Fruit fly (Drosophila melanogaster) whole organism, embryonic: ENCODE measurements around the gene CG13043.

ENCODE experiments used
- ATbp ChIP-seq: fragments of 200-800 bp; sonication (Bioruptor generic); optimal IDR thresholded peaks from 2 replicates; lab custom pipeline; 2017; ENCODE audit warnings: missing biosample characterization, mild to moderate bottlenecking, missing genetic modification characterization, missing genetic modification reagents
- Abd-B ChIP-seq: fragments of 200-800 bp; sonication (Bioruptor generic); optimal IDR thresholded peaks from 2 replicates; lab custom pipeline; 2018; ENCODE audit warnings: missing biosample characterization, mild to moderate bottlenecking, missing genetic modification characterization, moderate library complexity
- Blimp-1 ChIP-seq: fragments of 200-800 bp; sonication (Bioruptor generic); optimal IDR thresholded peaks from 3 replicates; lab custom pipeline; 2018; ENCODE audit warnings: missing biosample characterization, missing genetic modification characterization, mild to moderate bottlenecking, moderate library complexity, missing genetic modification reagents
- CG11093 ChIP-seq: fragments of 200-800 bp; sonication (Bioruptor generic); IDR thresholded peaks from 3 replicates; pipeline ENCODE4 v1.3.6; 2022; ENCODE audit warnings: missing biosample characterization, missing genetic modification characterization
- CG12744 ChIP-seq: fragments of 200-800 bp; sonication (Bioruptor generic); optimal IDR thresholded peaks from 2 replicates; lab custom pipeline; 2016; ENCODE audit warnings: missing biosample characterization, missing genetic modification characterization
- CG13287 ChIP-seq: fragments of 200-800 bp; sonication (Bioruptor generic); IDR thresholded peaks from 2 replicates; pipeline ENCODE4 v1.3.6; 2022; ENCODE audit warnings: missing biosample characterization, missing genetic modification characterization; ENCODE audit not compliant: partially characterized antibody
- CG14441 ChIP-seq: fragments of 200-800 bp; sonication (Bioruptor generic); IDR thresholded peaks from 2 replicates; pipeline ENCODE4 v1.3.6; 2022; ENCODE audit warnings: missing biosample characterization, missing genetic modification characterization
- CG1602 ChIP-seq: fragments of 200-800 bp; sonication (Bioruptor generic); optimal IDR thresholded peaks from 3 replicates; lab custom pipeline; 2016; ENCODE audit warnings: missing biosample characterization, missing genetic modification characterization
- CG18476 ChIP-seq: fragments of 200-800 bp; sonication (Bioruptor generic); optimal IDR thresholded peaks from 2 replicates; lab custom pipeline; 2016; ENCODE audit warnings: missing biosample characterization, mild to moderate bottlenecking, missing genetic modification characterization
- CG2116 ChIP-seq: fragments of 200-800 bp; sonication (Bioruptor generic); optimal IDR thresholded peaks from 3 replicates; lab custom pipeline; 2018; ENCODE audit warnings: missing biosample characterization, mild to moderate bottlenecking, missing genetic modification characterization
- CG2129 ChIP-seq: fragments of 200-800 bp; sonication (Bioruptor generic); IDR thresholded peaks from 2 replicates; pipeline ENCODE4 v1.3.6; 2022; ENCODE audit warnings: missing biosample characterization, missing genetic modification characterization; ENCODE audit not compliant: partially characterized antibody
- CG31224 ChIP-seq: fragments of 200-800 bp; sonication (Bioruptor generic); IDR thresholded peaks from 2 replicates; pipeline ENCODE4 v1.3.6; 2022; ENCODE audit warnings: missing biosample characterization, missing genetic modification characterization
- CG34422 ChIP-seq: fragments of 200-800 bp; sonication (Bioruptor generic); IDR thresholded peaks from 3 replicates; pipeline ENCODE4 v1.3.6; 2022; ENCODE audit warnings: missing biosample characterization, missing genetic modification characterization
- CG42726 ChIP-seq: fragments of 200-800 bp; sonication (Bioruptor generic); IDR thresholded peaks from 2 replicates; pipeline ENCODE4 v1.3.6; 2022; ENCODE audit warnings: missing biosample characterization, missing genetic modification characterization; ENCODE audit not compliant: partially characterized antibody
- CG6765 ChIP-seq: fragments of 200-800 bp; sonication (Bioruptor generic); optimal IDR thresholded peaks from 3 replicates; lab custom pipeline; 2017; ENCODE audit warnings: missing biosample characterization, mild to moderate bottlenecking, missing genetic modification characterization
- CG9727 ChIP-seq: fragments of 200-800 bp; sonication (Bioruptor generic); optimal IDR thresholded peaks from 3 replicates; lab custom pipeline; 2017; ENCODE audit warnings: missing biosample characterization, mild to moderate bottlenecking, missing genetic modification characterization
- CG9797 ChIP-seq: fragments of 200-800 bp; sonication (Bioruptor generic); optimal IDR thresholded peaks from 3 replicates; lab custom pipeline; 2018; ENCODE audit warnings: missing biosample characterization, mild to moderate bottlenecking, missing genetic modification characterization
- CTCF ChIP-seq: fragments of 200-800 bp; sonication (Bioruptor generic); optimal IDR thresholded peaks from 2 replicates; lab custom pipeline; 2017; ENCODE audit warnings: missing biosample characterization, mild to moderate bottlenecking, missing genetic modification characterization, moderate library complexity
- Fer2 ChIP-seq: fragments of 200-800 bp; sonication (Bioruptor generic); optimal IDR thresholded peaks from 2 replicates; lab custom pipeline; 2018; ENCODE audit warnings: missing biosample characterization, mild to moderate bottlenecking, missing genetic modification characterization, moderate library complexity
- HLH54F ChIP-seq: fragments of 200-800 bp; sonication (Bioruptor generic); optimal IDR thresholded peaks from 3 replicates; lab custom pipeline; 2016; ENCODE audit warnings: missing biosample characterization, missing genetic modification characterization
- Hr51 ChIP-seq, 2 experiments: fragments of 200-800 bp; sonication (Bioruptor generic); optimal IDR thresholded peaks; 2 replicates in 1 of 2; 3 replicates in 1 of 2; lab custom pipeline; 2016 to 2018; ENCODE audit warnings: missing biosample characterization in 2 of 2, missing genetic modification characterization in 2 of 2, mild to moderate bottlenecking in 1 of 2, moderate library complexity in 1 of 2
- Lpt ChIP-seq: fragments of >200 bp; optimal IDR thresholded peaks from 2 replicates; lab custom pipeline; 2018; ENCODE audit warnings: missing biosample characterization, missing genetic modification characterization
- Opbp ChIP-seq: fragments of 200-800 bp; sonication (Bioruptor generic); IDR thresholded peaks from 3 replicates; pipeline ENCODE4 v1.3.6; 2022; ENCODE audit warnings: missing biosample characterization, missing genetic modification characterization; ENCODE audit not compliant: partially characterized antibody
- Vsx1 ChIP-seq: fragments of 200-800 bp; sonication (Bioruptor generic); optimal IDR thresholded peaks from 2 replicates; lab custom pipeline; 2017; ENCODE audit warnings: missing biosample characterization, mild to moderate bottlenecking, missing genetic modification characterization, missing genetic modification reagents
- Xbp1 ChIP-seq: fragments of 200-800 bp; sonication (Bioruptor generic); optimal IDR thresholded peaks from 3 replicates; lab custom pipeline; 2016; ENCODE audit warnings: missing biosample characterization, mild to moderate bottlenecking, missing genetic modification characterization
- cwo ChIP-seq: fragments of 200-800 bp; sonication (Bioruptor generic); optimal IDR thresholded peaks from 3 replicates; lab custom pipeline; 2017; ENCODE audit warnings: missing biosample characterization, missing genetic modification characterization, mild to moderate bottlenecking, moderate library complexity, missing genetic modification reagents
- dpn ChIP-seq, 2 experiments: fragments of 200-800 bp; sonication (Bioruptor generic); optimal IDR thresholded peaks; 3 replicates each; lab custom pipeline; 2016; ENCODE audit warnings: missing biosample characterization in 2 of 2, missing genetic modification characterization in 2 of 2
- en ChIP-seq: fragments of 200-800 bp; sonication (Bioruptor generic); optimal IDR thresholded peaks from 2 replicates; lab custom pipeline; 2016; ENCODE audit warnings: missing biosample characterization, missing genetic modification characterization
- grn ChIP-seq: fragments of 200-800 bp; sonication (Bioruptor generic); optimal IDR thresholded peaks from 3 replicates; lab custom pipeline; 2017; ENCODE audit warnings: missing biosample characterization, missing genetic modification characterization
- hb ChIP-seq: fragments of 200-800 bp; sonication (Bioruptor generic); IDR thresholded peaks from 3 replicates; pipeline ENCODE4 v1.3.6; 2022; ENCODE audit warnings: missing biosample characterization, missing genetic modification characterization; ENCODE audit not compliant: partially characterized antibody
- hth ChIP-seq: fragments of >200 bp; optimal IDR thresholded peaks from 2 replicates; lab custom pipeline; 2017; ENCODE audit warnings: inconsistent platforms
- inv ChIP-seq: fragments of 200-800 bp; sonication (Bioruptor generic); IDR thresholded peaks from 2 replicates; pipeline ENCODE4 v1.3.6; 2022; ENCODE audit warnings: missing biosample characterization, missing genetic modification characterization; ENCODE audit not compliant: partially characterized antibody
- knrl ChIP-seq: fragments of 200-800 bp; sonication (Bioruptor generic); IDR thresholded peaks from 3 replicates; pipeline ENCODE4 v1.3.6; 2022; ENCODE audit warnings: missing biosample characterization, missing genetic modification characterization; ENCODE audit not compliant: partially characterized antibody
- luna ChIP-seq: fragments of 200-800 bp; sonication (Bioruptor generic); optimal IDR thresholded peaks from 2 replicates; lab custom pipeline; 2016; ENCODE audit warnings: missing biosample characterization, missing genetic modification characterization
- row ChIP-seq: fragments of 200-800 bp; sonication (Bioruptor generic); IDR thresholded peaks from 3 replicates; pipeline ENCODE4 v1.3.6; 2022; ENCODE audit warnings: missing biosample characterization, missing genetic modification characterization
- tgo ChIP-seq: fragments of 200-800 bp; sonication (Bioruptor generic); IDR thresholded peaks from 3 replicates; pipeline ENCODE4 v1.3.6; 2022; ENCODE audit warnings: missing biosample characterization, missing genetic modification characterization
- tna ChIP-seq: fragments of 200-800 bp; sonication (Bioruptor generic); IDR thresholded peaks from 2 replicates; pipeline ENCODE4 v1.3.6; 2022; ENCODE audit warnings: missing biosample characterization, missing genetic modification characterization; ENCODE audit not compliant: partially characterized antibody
- unpg ChIP-seq: fragments of 200-800 bp; sonication (Bioruptor generic); optimal IDR thresholded peaks from 3 replicates; lab custom pipeline; 2018; ENCODE audit warnings: missing biosample characterization, mild to moderate bottlenecking, missing genetic modification characterization, moderate library complexity
- z ChIP-seq: fragments of 200-800 bp; sonication (Bioruptor generic); IDR thresholded peaks from 3 replicates; pipeline ENCODE4 v1.3.6; 2022; ENCODE audit warnings: missing biosample characterization, missing genetic modification characterization

CG13043 gene

dm6 chr3L:16303078-16303477 lies 2.6 kb downstream of the CG13043 start, which contains the start of gene CG13044:
Gene CG13044, minus strand, starts transcription at chr3L:16303178.
- TF ChIP-seq Blimp-1 (GFP tag; lab: Kevin White, UChicago) (peak; percentile 16), CG6765 (GFP tag; lab: Kevin White, UChicago) (no peak)

dm6 chr3L:16301153-16301552 lies 4.5 kb downstream of the CG13043 start, which contains the start of gene CG4982:
Gene CG4982, plus strand, starts transcription at chr3L:16301453.
- no peak for TF ChIP-seq CG12744 (GFP tag; lab: Kevin White, UChicago)
- TF ChIP-seq cwo = no peak
- TF ChIP-seq CG31224 = no peak
- no peak for TF ChIP-seq Hr51 (GFP tag; optimal IDR thresholded peaks at IDR 0.05; lab: Kevin White, UChicago)
- no peak for TF ChIP-seq tgo (GFP tag; lab: Robert Waterston, UW)
- TF ChIP-seq CG14441 (GFP tag; lab: Robert Waterston, UW) = no peak
- TF ChIP-seq Fer2 (tag; lab: Kevin White, UChicago) = no peak
- no peak for TF ChIP-seq row (GFP tag; lab: Robert Waterston, UW)
- TF ChIP-seq CG11093 = no peak
- TF ChIP-seq CG9797 (GFP tag; lab: Kevin White, UChicago) = no peak
- TF ChIP-seq tna (GFP tag; lab: Robert Waterston, UW) = no peak
- no peak for TF ChIP-seq hb
- no peak for TF ChIP-seq inv
- TF ChIP-seq CG34422 (GFP tag; lab: Robert Waterston, UW) = no peak
- TF ChIP-seq en (GFP tag; lab: Kevin White, UChicago) = no peak
- TF ChIP-seq CG9727 (GFP tag; lab: Kevin White, UChicago) = no peak
- no peak for TF ChIP-seq HLH54F
- TF ChIP-seq Xbp1 (GFP tag; lab: Kevin White, UChicago) = no peak
- TF ChIP-seq, all 482 proteins: peak for 0

dm6 chr3L:16295447-16295846 lies 10.2 kb downstream of the CG13043 start, which contains the start of gene CG4962:
Gene CG4962, minus strand, starts transcription at chr3L:16295547.
- TF ChIP-seq unpg (GFP tag; lab: Kevin White, UChicago) (no peak), CG18476 (no peak)

- TF ChIP-seq CG1602 (GFP tag; lab: Kevin White, UChicago) (no peak), grn (GFP tag; lab: Kevin White, UChicago) (no peak), Vsx1 (GFP tag; lab: Kevin White, UChicago) (peak; percentile 49), ATbp (GFP tag; lab: Kevin White, UChicago) (no peak), knrl (GFP tag; lab: Robert Waterston, UW) (no peak), z (GFP tag; lab: Robert Waterston, UW) (0 out of 3 replicates have a peak, but pooled peaks have one; percentile 17), dpn (GFP tag; optimal IDR thresholded peaks at IDR 0.05; lab: Kevin White, UChicago) (no peak), CG2116 (GFP tag; lab: Kevin White, UChicago) (no peak), CTCF (GFP tag; lab: Kevin White, UChicago) (no peak), CG13287 (peak; percentile 10; the same call in 1 of the 2 replicates), luna (GFP tag; lab: Kevin White, UChicago) (no peak), Lpt (GFP tag; lab: Kevin White, UChicago) (no peak), Abd-B (GFP tag; lab: Kevin White, UChicago) (peak; percentile 11), CG2129 (GFP tag; lab: Robert Waterston, UW) (no peak), Opbp (GFP tag; lab: Robert Waterston, UW) (no peak), hth (lab: Kevin White, UChicago) (no peak), CG42726 (GFP tag; lab: Robert Waterston, UW) (0 out of 2 replicates have a peak, but pooled peaks have one; percentile 34)
These were observed 14.0 kb downstream of the CG13043 start for dm6 chr3L:16291678-16292077.
